Worm (Caenorhabditis elegans): ENCODE measurements around the gene Y37D8A.29.

The Y37D8A.29 gene

ce11 chrIII:12847623-12848022, 43.9 kb downstream of the Y37D8A.29 start:
- TF ChIP-seq F57A8.1 (GFP tag; optimal IDR thresholded peaks at IDR 0.05) (no peak), sdz-38 (tag; optimal IDR thresholded peaks at IDR 0.05) (no peak), nhr-80 (tag; optimal IDR thresholded peaks at IDR 0.05) (peak; percentile 53), cebp-1 (GFP tag; IDR thresholded peaks at IDR 0.05) (no peak), cebp-1 (tag; optimal IDR thresholded peaks at IDR 0.05) (peak; percentile 34)

ce11 chrIII:12842858-12843257, 48.6 kb downstream of the Y37D8A.29 start:
- TF ChIP-seq lin-40 (tag; optimal IDR thresholded peaks at IDR 0.05), result peak; percentile 72
- TF ChIP-seq ztf-26 (tag; optimal IDR thresholded peaks at IDR 0.05), result peak; percentile 81
- TF ChIP-seq K12H6.12 (tag; optimal IDR thresholded peaks at IDR 0.05), result peak; percentile 34
- TF ChIP-seq athp-1 (tag; optimal IDR thresholded peaks at IDR 0.05), result no peak
- TF ChIP-seq cebp-1 (GFP tag; IDR thresholded peaks at IDR 0.05), result no peak
- TF ChIP-seq cebp-1 (tag; optimal IDR thresholded peaks at IDR 0.05), result peak; percentile 23
- no peak for TF ChIP-seq C06A6.2 (GFP tag; conservative IDR thresholded peaks at IDR 0.05)
- no peak for TF ChIP-seq rec-8 (tag; optimal IDR thresholded peaks at IDR 0.05)
- peak; percentile 5 for TF ChIP-seq die-1 (tag; optimal IDR thresholded peaks at IDR 0.05)
- no peak for TF ChIP-seq nhr-27 (tag; optimal IDR thresholded peaks at IDR 0.05)
- peak; percentile 74 for TF ChIP-seq somi-1 (GFP tag; optimal IDR thresholded peaks at IDR 0.05)
- TF ChIP-seq F22D6.2 (tag; optimal IDR thresholded peaks at IDR 0.05), result no peak
- TF ChIP-seq lin-26 (GFP tag; IDR thresholded peaks at IDR 0.05), result peak; percentile 40; the same call in 1 of the 2 replicates
- no peak for TF ChIP-seq D2030.7 (GFP tag; IDR thresholded peaks at IDR 0.05)
- TF ChIP-seq xnd-1 (tag; optimal IDR thresholded peaks at IDR 0.05), result no peak
